Worm (Caenorhabditis elegans): Measurements from ENCODE around the gene Y69A2AR.51.

Gene Y69A2AR.51

DNA sequence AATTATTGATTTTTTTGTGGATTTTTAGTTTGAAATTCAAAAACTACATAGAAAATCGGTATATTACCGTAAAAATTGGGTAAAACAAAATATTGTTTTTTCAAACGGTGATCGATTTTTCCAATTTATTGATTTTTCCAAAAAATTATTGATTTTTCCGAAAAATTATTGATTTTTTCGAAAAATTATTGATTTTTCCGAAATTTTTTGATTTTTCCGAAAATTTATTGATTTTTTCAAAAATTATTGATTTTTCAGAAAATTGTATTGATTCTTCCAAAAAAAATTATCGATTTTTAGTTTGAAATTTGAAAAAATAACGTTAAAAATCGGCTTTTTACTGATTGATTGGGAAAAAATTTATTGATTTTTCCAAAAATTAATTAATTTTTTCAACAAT is 23.4 kb upstream of the Y69A2AR.51 start:
- TF ChIP-seq Y95B8A.8 (GFP tag; IDR thresholded peaks at IDR 0.05), result no peak

DNA sequence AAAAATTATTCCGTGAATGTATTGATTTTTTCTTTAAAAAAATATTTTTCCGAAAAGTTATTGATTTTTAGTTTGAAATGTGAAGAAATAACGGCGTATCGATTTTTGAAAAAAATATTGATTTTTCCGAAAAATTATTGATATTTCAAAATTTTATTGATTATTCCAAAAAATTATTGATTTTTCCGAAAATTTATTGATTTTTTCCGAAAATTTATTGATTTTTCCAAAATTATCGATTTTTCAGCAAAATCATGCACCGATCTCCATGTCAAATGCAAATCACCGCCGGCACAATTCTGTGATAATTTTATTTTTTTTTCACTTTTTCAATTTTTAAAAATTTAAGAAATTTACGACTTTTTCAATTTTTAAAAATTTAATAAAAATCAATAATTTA is 22.7 kb upstream of the Y69A2AR.51 start:
- no peak for TF ChIP-seq dpff-1 (tag; optimal IDR thresholded peaks at IDR 0.05)
- no peak for TF ChIP-seq chd-7 (tag; optimal IDR thresholded peaks at IDR 0.05)
- no peak for TF ChIP-seq tbp1 (GFP tag; optimal IDR thresholded peaks at IDR 0.05)
- no peak for TF ChIP-seq attf-6 (GFP tag; IDR thresholded peaks at IDR 0.05)
- TF ChIP-seq ceh-40 (GFP tag; IDR thresholded peaks at IDR 0.05), result no peak
- TF ChIP-seq F33H1.4 (GFP tag; IDR thresholded peaks at IDR 0.05), result no peak
- no peak for TF ChIP-seq dox-1 (GFP tag; IDR thresholded peaks at IDR 0.05)
- TF ChIP-seq sdz-38 (tag; optimal IDR thresholded peaks at IDR 0.05), result no peak
- no peak for TF ChIP-seq sea-2 (GFP tag; IDR thresholded peaks at IDR 0.05)
- no peak for TF ChIP-seq rcor-1 (GFP tag; IDR thresholded peaks at IDR 0.05)
- TF ChIP-seq rec-8 (tag; optimal IDR thresholded peaks at IDR 0.05), result no peak
- no peak for TF ChIP-seq F52B5.7 (tag; optimal IDR thresholded peaks at IDR 0.05)
- no peak for TF ChIP-seq xnd-1 (tag; optimal IDR thresholded peaks at IDR 0.05)
- TF ChIP-seq D2030.7 (GFP tag; IDR thresholded peaks at IDR 0.05), result no peak
- no peak for TF ChIP-seq cebp-2 (GFP tag; IDR thresholded peaks at IDR 0.05)
- no peak for TF ChIP-seq C17E4.6 (GFP tag; IDR thresholded peaks at IDR 0.05)
- no peak for TF ChIP-seq madf-10 (tag; optimal IDR thresholded peaks at IDR 0.05)
- no peak for TF ChIP-seq F37B4.10 (GFP tag; IDR thresholded peaks at IDR 0.05)
- no peak for TF ChIP-seq ztf-6 (GFP tag; IDR thresholded peaks at IDR 0.05)
- TF ChIP-seq attf-5 (GFP tag; optimal IDR thresholded peaks at IDR 0.05), result no peak

DNA sequence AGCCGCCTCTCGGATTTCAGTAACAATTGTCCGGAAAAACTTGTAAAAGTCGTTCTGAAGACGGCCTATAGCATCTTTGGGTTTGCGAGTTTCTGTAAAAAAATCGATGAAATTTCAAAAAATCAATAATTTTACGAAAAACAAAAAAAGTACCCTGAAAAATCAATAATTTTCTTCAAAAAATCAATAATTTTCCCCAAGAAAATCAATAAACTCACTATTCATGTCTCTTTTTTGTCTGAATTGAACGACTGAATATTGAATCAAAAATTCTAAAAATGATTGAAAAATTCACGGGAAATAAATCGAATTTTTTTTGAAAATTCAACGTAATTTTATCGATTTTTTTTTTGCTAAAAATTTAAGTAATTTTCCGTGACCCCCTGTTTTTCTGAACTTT is 20.8 kb upstream of the Y69A2AR.51 start, which contains the start of gene Y69A2AR.23:
Gene Y69A2AR.23 (minus strand): TSS at position 267 of the 400 bp plus-strand sequence.
- TF ChIP-seq efl-1 (GFP tag; optimal IDR thresholded peaks at IDR 0.05) (no peak), gei-17 (GFP tag; optimal IDR thresholded peaks at IDR 0.05) (no peak), Y56A3A.18 (GFP tag; IDR thresholded peaks at IDR 0.05) (no peak), F22D6.2 (tag; optimal IDR thresholded peaks at IDR 0.05) (no peak), sea-2 (GFP tag; IDR thresholded peaks at IDR 0.05) (no peak), attf-5 (GFP tag; optimal IDR thresholded peaks at IDR 0.05) (no peak), mel-28 (tag; optimal IDR thresholded peaks at IDR 0.05; ENCODE audit: borderline replicate concordance) (no peak), F37B4.10 (GFP tag; IDR thresholded peaks at IDR 0.05) (no peak), nhr-120 (GFP tag; IDR thresholded peaks at IDR 0.05) (no peak)

ce11 chrIV:2551838-2552237 is 20.4 kb upstream of the Y69A2AR.51 start:
- no peak for TF ChIP-seq pbrm-1 (GFP tag; IDR thresholded peaks at IDR 0.05)
- peak; percentile 59; the same call in 1 of the 2 replicates for TF ChIP-seq egrh-3 (GFP tag; IDR thresholded peaks at IDR 0.05)

- no peak for TF ChIP-seq atf-7 (tag; optimal IDR thresholded peaks at IDR 0.05)
- no peak for TF ChIP-seq chd-7 (tag; optimal IDR thresholded peaks at IDR 0.05)
- no peak for TF ChIP-seq egrh-3 (GFP tag; IDR thresholded peaks at IDR 0.05)
- no peak for TF ChIP-seq efl-1 (GFP tag; optimal IDR thresholded peaks at IDR 0.05)
- TF ChIP-seq B0261.1 (tag; optimal IDR thresholded peaks at IDR 0.05), result no peak
- TF ChIP-seq aptf-2 (GFP tag; conservative IDR thresholded peaks at IDR 0.05), result no peak
- no peak for TF ChIP-seq die-1 (tag; optimal IDR thresholded peaks at IDR 0.05)
- TF ChIP-seq K12H6.12 (tag; optimal IDR thresholded peaks at IDR 0.05), result no peak
- TF ChIP-seq dox-1 (GFP tag; IDR thresholded peaks at IDR 0.05), result no peak
- no peak for TF ChIP-seq madf-6 (GFP tag; IDR thresholded peaks at IDR 0.05)
- TF ChIP-seq somi-1 (GFP tag; optimal IDR thresholded peaks at IDR 0.05), result no peak
- TF ChIP-seq ztf-25 (GFP tag; IDR thresholded peaks at IDR 0.05), result no peak
- TF ChIP-seq T26A5.8 (tag; optimal IDR thresholded peaks at IDR 0.05), result no peak
- no peak for TF ChIP-seq lin-40 (tag; optimal IDR thresholded peaks at IDR 0.05)
- no peak for TF ChIP-seq mes-4 (tag; optimal IDR thresholded peaks at IDR 0.05)
- no peak for TF ChIP-seq snpc-3.4 (tag; optimal IDR thresholded peaks at IDR 0.05)
- no peak for TF ChIP-seq B0019.2 (GFP tag; conservative IDR thresholded peaks at IDR 0.05)
- no peak for TF ChIP-seq F57C9.4 (tag; optimal IDR thresholded peaks at IDR 0.05)
Observed at ce11 chrIV:2552276-2552675, 19.9 kb upstream of the Y69A2AR.51 start.
